In genomic region chrX:3820666-3821065, ce11 we compare ENCODE assay signal across 5 worm cellular contexts.
TF ChIP-seq lines count a peak whose summit lies in the region.

No protein-coding gene starts in this region.

TF ChIP-seq in whole organism, L1 larva, 84 proteins besides CTCF, POLR2A, EP300 and RAD21:
- TF ChIP-seq dpl-1 (GFP tag; optimal IDR thresholded peaks at IDR 0.05; lab: Kevin White, UChicago) = no peak
- TF ChIP-seq nhr-47 (tag; optimal IDR thresholded peaks at IDR 0.05; lab: Kevin White, UChicago) = no peak
- no peak for TF ChIP-seq fkh-8 (tag; optimal IDR thresholded peaks at IDR 0.05; lab: Kevin White, UChicago)
- TF ChIP-seq mdl-1 (tag; optimal IDR thresholded peaks at IDR 0.05; lab: Kevin White, UChicago) = no peak
- TF ChIP-seq elt-3 (tag; optimal IDR thresholded peaks at IDR 0.05; lab: Kevin White, UChicago) = no peak
- no peak for TF ChIP-seq lin-14 (GFP tag; optimal IDR thresholded peaks at IDR 0.05; lab: Kevin White, UChicago)
- TF ChIP-seq nhr-71 (tag; optimal IDR thresholded peaks at IDR 0.05; lab: Kevin White, UChicago) = peak; percentile 12
- no peak for TF ChIP-seq pag-3 (tag; optimal IDR thresholded peaks at IDR 0.05; lab: Kevin White, UChicago; ENCODE audit: borderline replicate concordance, insufficient read depth)
- peak; percentile 50 for TF ChIP-seq elt-2 (tag; optimal IDR thresholded peaks at IDR 0.05; lab: Kevin White, UChicago)
- no peak for TF ChIP-seq C16A3.4 (tag; optimal IDR thresholded peaks at IDR 0.05; lab: Kevin White, UChicago)
- peak; percentile 29 for TF ChIP-seq jun-1 (tag; optimal IDR thresholded peaks at IDR 0.05; lab: Kevin White, UChicago)
- no peak for TF ChIP-seq efl-1 (optimal IDR thresholded peaks at IDR 0.05; lab: Kevin White, UChicago)
- peak in 1 of 2 experiments; percentile 80 for TF ChIP-seq efl-1 (GFP tag; optimal IDR thresholded peaks at IDR 0.05 in 1 of 2; lab: Kevin White, UChicago)
- peak in 1 of 2 experiments; percentile 29 for TF ChIP-seq lin-35 (GFP tag; optimal IDR thresholded peaks at IDR 0.05; lab: Kevin White, UChicago)
TF ChIP-seq in whole organism, L1 larva: peak in this region for 5.

TF ChIP-seq in whole organism, L2 larva, 48 proteins besides CTCF, POLR2A, EP300 and RAD21 (continues in another document):
- peak; percentile 25 for TF ChIP-seq gmeb-1 (tag; optimal IDR thresholded peaks at IDR 0.05; lab: Kevin White, UChicago)
- no peak for TF ChIP-seq ztf-1 (GFP tag; conservative IDR thresholded peaks at IDR 0.05; lab: Robert Waterston, UW)
- no peak for TF ChIP-seq skn-1 (tag; optimal IDR thresholded peaks at IDR 0.05; lab: Kevin White, UChicago)
- no peak for TF ChIP-seq C34F6.9 (tag; optimal IDR thresholded peaks at IDR 0.05; lab: Kevin White, UChicago)
- peak; percentile 6 for TF ChIP-seq F13H6.1 (tag; optimal IDR thresholded peaks at IDR 0.05; lab: Kevin White, UChicago)
- no peak for TF ChIP-seq zag-1 (tag; optimal IDR thresholded peaks at IDR 0.05; lab: Kevin White, UChicago)
- peak; percentile 48 for TF ChIP-seq crh-2 (tag; optimal IDR thresholded peaks at IDR 0.05; lab: Kevin White, UChicago)
- no peak for TF ChIP-seq peb-1 (tag; optimal IDR thresholded peaks at IDR 0.05; lab: Kevin White, UChicago)
- TF ChIP-seq lsy-2 (tag; optimal IDR thresholded peaks at IDR 0.05; lab: Kevin White, UChicago) = no peak
- TF ChIP-seq mbf-1 (tag; optimal IDR thresholded peaks at IDR 0.05; lab: Kevin White, UChicago) = no peak
- no peak for TF ChIP-seq blmp-1 (tag; optimal IDR thresholded peaks at IDR 0.05; lab: Kevin White, UChicago; ENCODE audit: insufficient read depth)
- TF ChIP-seq fos-1 (tag; optimal IDR thresholded peaks at IDR 0.05; lab: Kevin White, UChicago) = peak; percentile 71
- no peak for TF ChIP-seq nhr-77 (tag; optimal IDR thresholded peaks at IDR 0.05; lab: Kevin White, UChicago)
- no peak for TF ChIP-seq unc-55 (GFP tag; optimal IDR thresholded peaks at IDR 0.05; lab: Kevin White, UChicago)
- no peak for TF ChIP-seq mab-5 (tag; optimal IDR thresholded peaks at IDR 0.05; lab: Kevin White, UChicago)
- TF ChIP-seq nhr-129 (tag; optimal IDR thresholded peaks at IDR 0.05; lab: Kevin White, UChicago) = no peak
- no peak for TF ChIP-seq egl-27 (tag; optimal IDR thresholded peaks at IDR 0.05; lab: Kevin White, UChicago)
- TF ChIP-seq nhr-23 (tag; optimal IDR thresholded peaks at IDR 0.05; lab: Kevin White, UChicago) = no peak
- no peak for TF ChIP-seq unc-62 (GFP tag; optimal IDR thresholded peaks at IDR 0.05; lab: Kevin White, UChicago)
- TF ChIP-seq mdl-1 (tag; optimal IDR thresholded peaks at IDR 0.05; lab: Kevin White, UChicago) = no peak
- TF ChIP-seq lin-39 (tag; optimal IDR thresholded peaks at IDR 0.05; lab: Kevin White, UChicago) = no peak

TF ChIP-seq in whole organism, L3 larva, 47 proteins besides CTCF, POLR2A, EP300 and RAD21:
- no peak for TF ChIP-seq elt-3 (tag; optimal IDR thresholded peaks at IDR 0.05; lab: Kevin White, UChicago)
- TF ChIP-seq elt-2 (tag; optimal IDR thresholded peaks at IDR 0.05; lab: Kevin White, UChicago) = peak; percentile 91
- peak; percentile 69 for TF ChIP-seq pqm-1 (tag; optimal IDR thresholded peaks at IDR 0.05; lab: Kevin White, UChicago)
- TF ChIP-seq pha-4 (tag; optimal IDR thresholded peaks at IDR 0.05; lab: Kevin White, UChicago) = peak; percentile 61
- no peak for TF ChIP-seq egl-5 (tag; optimal IDR thresholded peaks at IDR 0.05; lab: Kevin White, UChicago)

TF ChIP-seq in whole organism, L4 larva, 104 proteins besides CTCF, POLR2A, EP300 and RAD21 (continues in another document):
- peak; percentile 10 for TF ChIP-seq hlh-30 (tag; optimal IDR thresholded peaks at IDR 0.05; lab: Kevin White, UChicago; ENCODE audit: insufficient read depth)
- TF ChIP-seq hif-1 (tag; optimal IDR thresholded peaks at IDR 0.05; lab: Kevin White, UChicago) = no peak
- no peak for TF ChIP-seq lin-29 (GFP tag; IDR thresholded peaks at IDR 0.05; lab: Robert Waterston, UW)
- TF ChIP-seq attf-4 (tag; optimal IDR thresholded peaks at IDR 0.05; lab: Kevin White, UChicago) = no peak
- TF ChIP-seq cey-2 (tag; optimal IDR thresholded peaks at IDR 0.05; lab: Kevin White, UChicago; ENCODE audit: borderline replicate concordance, insufficient read depth) = no peak
- no peak for TF ChIP-seq D1046.2 (GFP tag; IDR thresholded peaks at IDR 0.05; lab: Robert Waterston, UW)
- TF ChIP-seq aly-2 (tag; optimal IDR thresholded peaks at IDR 0.05; lab: Kevin White, UChicago) = no peak
- no peak for TF ChIP-seq Y105C5A.15 (GFP tag; IDR thresholded peaks at IDR 0.05; lab: Robert Waterston, UW)
- no peak for TF ChIP-seq mdt-29 (GFP tag; IDR thresholded peaks at IDR 0.05; lab: Robert Waterston, UW)
- no peak for TF ChIP-seq ceh-20 (GFP tag; IDR thresholded peaks at IDR 0.05; lab: Robert Waterston, UW)
- peak; percentile 78 for TF ChIP-seq dmd-6 (GFP tag; IDR thresholded peaks at IDR 0.05; lab: Robert Waterston, UW)
- no peak for TF ChIP-seq zfp-3 (GFP tag; conservative IDR thresholded peaks at IDR 0.05; lab: Robert Waterston, UW)
- TF ChIP-seq daf-19 (GFP tag; conservative IDR thresholded peaks at IDR 0.05; lab: Robert Waterston, UW) = no peak
- TF ChIP-seq pha-4 (GFP tag; IDR thresholded peaks at IDR 0.05; lab: Robert Waterston, UW) = peak; percentile 27; the same call in 1 of the 2 replicates
- TF ChIP-seq pha-4 (tag; optimal IDR thresholded peaks at IDR 0.05; lab: Kevin White, UChicago) = no peak
- TF ChIP-seq skn-1 (tag; optimal IDR thresholded peaks at IDR 0.05; lab: Kevin White, UChicago) = no peak
- no peak for TF ChIP-seq rbr-2 (tag; optimal IDR thresholded peaks at IDR 0.05; lab: Kevin White, UChicago)
- TF ChIP-seq nhr-77 (tag; optimal IDR thresholded peaks at IDR 0.05; lab: Kevin White, UChicago) = no peak
- TF ChIP-seq nhr-102 (tag; optimal IDR thresholded peaks at IDR 0.05; lab: Kevin White, UChicago) = peak; percentile 21
- TF ChIP-seq dve-1 (tag; optimal IDR thresholded peaks at IDR 0.05; lab: Kevin White, UChicago; ENCODE audit: insufficient read depth) = peak; percentile 44
- peak; percentile 66 for TF ChIP-seq hlh-11 (tag; optimal IDR thresholded peaks at IDR 0.05; lab: Kevin White, UChicago)
- no peak for TF ChIP-seq lin-39 (tag; optimal IDR thresholded peaks at IDR 0.05; lab: Kevin White, UChicago)
- TF ChIP-seq T20F7.1 (GFP tag; optimal IDR thresholded peaks at IDR 0.05; lab: Kevin White, UChicago) = no peak
- no peak for TF ChIP-seq lim-7 (GFP tag; IDR thresholded peaks at IDR 0.05; lab: Robert Waterston, UW)
- TF ChIP-seq pqm-1 (tag; optimal IDR thresholded peaks at IDR 0.05; lab: Kevin White, UChicago) = peak; percentile 64
- no peak for TF ChIP-seq nhr-10 (tag; optimal IDR thresholded peaks at IDR 0.05; lab: Kevin White, UChicago)
- no peak for TF ChIP-seq unc-39 (tag; optimal IDR thresholded peaks at IDR 0.05; lab: Kevin White, UChicago)
- no peak for TF ChIP-seq jun-1 (tag; optimal IDR thresholded peaks at IDR 0.05; lab: Kevin White, UChicago)
- no peak for TF ChIP-seq ctbp-1 (GFP tag; IDR thresholded peaks at IDR 0.05; lab: Robert Waterston, UW)
- TF ChIP-seq F37D6.2 (tag; optimal IDR thresholded peaks at IDR 0.05; lab: Kevin White, UChicago) = no peak

TF ChIP-seq in whole organism, young adult, 124 proteins besides CTCF, POLR2A, EP300 and RAD21 (continues in another document):
- no peak for TF ChIP-seq F23B12.7 (tag; optimal IDR thresholded peaks at IDR 0.05; lab: Kevin White, UChicago; ENCODE audit: insufficient read depth)
- no peak for TF ChIP-seq madf-8 (GFP tag; conservative IDR thresholded peaks at IDR 0.05; lab: Robert Waterston, UW)
- TF ChIP-seq ztf-26 (tag; optimal IDR thresholded peaks at IDR 0.05; lab: Kevin White, UChicago) = no peak
- TF ChIP-seq pha-4 (tag; optimal IDR thresholded peaks at IDR 0.05; lab: Kevin White, UChicago) = peak; percentile 8
- no peak for TF ChIP-seq dox-1 (GFP tag; IDR thresholded peaks at IDR 0.05; lab: Robert Waterston, UW)
- no peak for TF ChIP-seq ztf-28 (GFP tag; IDR thresholded peaks at IDR 0.05; lab: Robert Waterston, UW)
- no peak for TF ChIP-seq tbx-9 (tag; optimal IDR thresholded peaks at IDR 0.05; lab: Kevin White, UChicago; ENCODE audit: borderline replicate concordance)
- TF ChIP-seq him-1 (tag; optimal IDR thresholded peaks at IDR 0.05; lab: Kevin White, UChicago) = no peak
- no peak for TF ChIP-seq mes-4 (tag; optimal IDR thresholded peaks at IDR 0.05; lab: Kevin White, UChicago)
- TF ChIP-seq rcor-1 (GFP tag; IDR thresholded peaks at IDR 0.05; lab: Robert Waterston, UW) = no peak
- TF ChIP-seq F33H1.4 (GFP tag; IDR thresholded peaks at IDR 0.05; lab: Robert Waterston, UW) = no peak
- no peak for TF ChIP-seq sea-2 (GFP tag; IDR thresholded peaks at IDR 0.05; lab: Robert Waterston, UW)
- TF ChIP-seq F57A8.1 (GFP tag; optimal IDR thresholded peaks at IDR 0.05; lab: Kevin White, UChicago) = no peak
- no peak for TF ChIP-seq mel-28 (tag; optimal IDR thresholded peaks at IDR 0.05; lab: Kevin White, UChicago; ENCODE audit: borderline replicate concordance)
- TF ChIP-seq F57C9.4 (tag; optimal IDR thresholded peaks at IDR 0.05; lab: Kevin White, UChicago) = no peak
- no peak for TF ChIP-seq cebp-1 (GFP tag; IDR thresholded peaks at IDR 0.05; lab: Robert Waterston, UW)
- TF ChIP-seq cebp-1 (tag; optimal IDR thresholded peaks at IDR 0.05; lab: Kevin White, UChicago) = peak; percentile 17
- TF ChIP-seq nhr-80 (tag; optimal IDR thresholded peaks at IDR 0.05; lab: Kevin White, UChicago) = peak; percentile 87
- TF ChIP-seq hlh-26 (GFP tag; conservative IDR thresholded peaks at IDR 0.05; lab: Robert Waterston, UW) = no peak
- no peak for TF ChIP-seq snpc-3.4 (tag; optimal IDR thresholded peaks at IDR 0.05; lab: Kevin White, UChicago)
- no peak for TF ChIP-seq Y79H2A.3 (GFP tag; conservative IDR thresholded peaks at IDR 0.05; lab: Robert Waterston, UW)
- no peak for TF ChIP-seq ceh-58 (GFP tag; IDR thresholded peaks at IDR 0.05; lab: Robert Waterston, UW)
- TF ChIP-seq somi-1 (GFP tag; optimal IDR thresholded peaks at IDR 0.05; lab: Kevin White, UChicago) = no peak
- TF ChIP-seq ceh-27 (GFP tag; optimal IDR thresholded peaks at IDR 0.05; lab: Kevin White, UChicago) = no peak
- no peak for TF ChIP-seq ama-1 (optimal IDR thresholded peaks at IDR 0.05; lab: Kevin White, UChicago)
- no peak for TF ChIP-seq ama-1 (GFP tag; optimal IDR thresholded peaks at IDR 0.05; lab: Kevin White, UChicago)
- TF ChIP-seq ztf-3 (GFP tag; optimal IDR thresholded peaks at IDR 0.05; lab: Kevin White, UChicago) = no peak
- TF ChIP-seq lsl-1 (GFP tag; optimal IDR thresholded peaks at IDR 0.05; lab: Kevin White, UChicago) = no peak
- no peak for TF ChIP-seq ceh-40 (GFP tag; IDR thresholded peaks at IDR 0.05; lab: Robert Waterston, UW)
- no peak for TF ChIP-seq bed-1 (GFP tag; IDR thresholded peaks at IDR 0.05; lab: Robert Waterston, UW)
- TF ChIP-seq zim-3 (tag; optimal IDR thresholded peaks at IDR 0.05; lab: Kevin White, UChicago) = no peak
- 0 out of 2 replicates have a peak, but pooled peaks have one; percentile 40 for TF ChIP-seq nfyb-1 (GFP tag; IDR thresholded peaks at IDR 0.05; lab: Robert Waterston, UW)
- peak; percentile 50; the same call in 1 of the 2 replicates for TF ChIP-seq madf-3 (GFP tag; IDR thresholded peaks at IDR 0.05; lab: Robert Waterston, UW)
- TF ChIP-seq B0261.1 (tag; optimal IDR thresholded peaks at IDR 0.05; lab: Kevin White, UChicago) = no peak
